Worm (Caenorhabditis elegans) whole organism, L4/young adult: ENCODE data around the gene C07A9.10.

Experiments used
- W03F9.2 ChIP-seq: fragments of 150-350 bp; optimal IDR thresholded peaks from 2 replicates; lab custom pipeline; 2014; ENCODE audit warnings: missing biosample characterization, missing genetic modification characterization
- dao-5 ChIP-seq: sonication (generic microtip); optimal IDR thresholded peaks from 2 replicates; lab custom pipeline; 2016; ENCODE audit warnings: missing genotype, missing genetic modification characterization, moderate library complexity, missing compliant biosample characterization
- him-1 ChIP-seq: sonication (generic microtip); optimal IDR thresholded peaks from 2 replicates; lab custom pipeline; 2016; ENCODE audit warnings: missing genotype, missing genetic modification reagents, missing genetic modification characterization, missing compliant biosample characterization

DNA sequence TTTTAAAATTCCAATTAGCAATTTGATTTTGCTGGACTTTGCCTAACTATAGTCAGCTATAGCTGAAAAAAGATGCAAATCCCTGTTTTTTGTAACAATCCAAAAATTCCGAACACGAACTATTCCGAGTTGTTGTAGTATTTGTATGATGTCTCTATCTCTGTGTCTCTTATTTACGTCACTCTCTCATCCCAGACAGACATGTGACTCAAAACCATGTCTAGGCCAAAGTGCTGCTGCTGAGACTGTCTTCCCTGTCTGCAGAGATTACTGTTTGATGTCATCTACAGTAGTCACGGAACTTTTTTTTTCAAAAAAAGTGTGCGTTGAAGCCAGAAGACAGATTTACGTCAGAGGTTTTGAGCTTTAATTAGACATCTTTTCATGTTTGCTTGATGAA is 19.6 kb downstream of the C07A9.10 start:
- TF ChIP-seq W03F9.2 (tag; lab: Kevin White, UChicago), result no peak
- TF ChIP-seq him-1 (tag; lab: Kevin White, UChicago), result no peak
- no peak for TF ChIP-seq dao-5
